Worm (Caenorhabditis elegans) whole organism, L4/young adult: ENCODE results near the gene ttr-48.

ENCODE experiments used
- W03F9.2 ChIP-seq: fragments of 150-350 bp; optimal IDR thresholded peaks from 2 replicates; lab custom pipeline; 2014; ENCODE audit warnings: missing biosample characterization, missing genetic modification characterization
- dao-5 ChIP-seq: sonication (generic microtip); optimal IDR thresholded peaks from 2 replicates; lab custom pipeline; 2016; ENCODE audit warnings: missing genotype, missing genetic modification characterization, moderate library complexity, missing compliant biosample characterization
- him-1 ChIP-seq: sonication (generic microtip); optimal IDR thresholded peaks from 2 replicates; lab custom pipeline; 2016; ENCODE audit warnings: missing genotype, missing genetic modification reagents, missing genetic modification characterization, missing compliant biosample characterization

ttr-48 gene

ce11 chrX:3822061-3822460 lies 20.2 kb downstream of the ttr-48 start:
- TF ChIP-seq W03F9.2 (tag; lab: Kevin White, UChicago): no peak
- no peak for TF ChIP-seq dao-5
- TF ChIP-seq him-1 (tag; lab: Kevin White, UChicago): no peak

ce11 chrX:3821609-3822008 lies 20.6 kb downstream of the ttr-48 start:
- TF ChIP-seq W03F9.2 (tag; lab: Kevin White, UChicago) (no peak), him-1 (tag; lab: Kevin White, UChicago) (no peak), dao-5 (no peak)

ce11 chrX:3820666-3821065 lies 21.6 kb downstream of the ttr-48 start:
- TF ChIP-seq him-1 (tag; lab: Kevin White, UChicago): no peak
- no peak for TF ChIP-seq dao-5
- TF ChIP-seq W03F9.2 (tag; lab: Kevin White, UChicago): no peak

- TF ChIP-seq him-1 (tag; lab: Kevin White, UChicago): no peak
- no peak for TF ChIP-seq W03F9.2 (tag; lab: Kevin White, UChicago)
- no peak for TF ChIP-seq dao-5
Observed at ce11 chrX:3819697-3820096, 22.6 kb downstream of the ttr-48 start.

ce11 chrX:3818856-3819524 lies 23.3 kb downstream of the ttr-48 start:
- no peak for TF ChIP-seq dao-5

- TF ChIP-seq dao-5 (no peak), him-1 (tag; lab: Kevin White, UChicago) (no peak), W03F9.2 (tag; lab: Kevin White, UChicago) (no peak)
Observed at ce11 chrX:3814827-3815226, 27.4 kb downstream of the ttr-48 start.

- TF ChIP-seq W03F9.2 (tag; lab: Kevin White, UChicago) (no peak), dao-5 (no peak), him-1 (tag; lab: Kevin White, UChicago) (no peak)
Observed at ce11 chrX:3807166-3807565, 35.1 kb downstream of the ttr-48 start, which contains the start of gene F35A5.1. F35A5.1 (plus strand) TSS chrX:3807466.

- TF ChIP-seq W03F9.2 (tag; lab: Kevin White, UChicago) (no peak), dao-5 (no peak), him-1 (tag; lab: Kevin White, UChicago) (no peak)
Observed at ce11 chrX:3804837-3805236, 37.4 kb downstream of the ttr-48 start, which contains the start of gene F35A5.2. F35A5.2 (plus strand) TSS chrX:3805137.

ce11 chrX:3803314-3803713 lies 38.9 kb downstream of the ttr-48 start, which contains the start of gene F35A5.8:
F35A5.8 (minus strand) TSS chrX:3803464.
- TF ChIP-seq dao-5 (no peak), W03F9.2 (tag; lab: Kevin White, UChicago) (peak; percentile 52), him-1 (tag; lab: Kevin White, UChicago) (peak; percentile 20)

ce11 chrX:3802743-3803142 lies 39.5 kb downstream of the ttr-48 start:
- TF ChIP-seq dao-5: no peak
- no peak for TF ChIP-seq W03F9.2 (tag; lab: Kevin White, UChicago)
- no peak for TF ChIP-seq him-1 (tag; lab: Kevin White, UChicago)

- TF ChIP-seq him-1 (tag; lab: Kevin White, UChicago) (no peak), W03F9.2 (tag; lab: Kevin White, UChicago) (no peak), dao-5 (no peak)
Observed at ce11 chrX:3798288-3798687, 44.0 kb downstream of the ttr-48 start.

- TF ChIP-seq dao-5 (no peak), W03F9.2 (tag; lab: Kevin White, UChicago) (no peak), him-1 (tag; lab: Kevin White, UChicago) (no peak)
Observed at ce11 chrX:3797882-3798281, 44.4 kb downstream of the ttr-48 start, which contains the start of gene abu-10. abu-10 (plus strand) TSS chrX:3798182.

- no peak for TF ChIP-seq him-1 (tag; lab: Kevin White, UChicago)
- no peak for TF ChIP-seq W03F9.2 (tag; lab: Kevin White, UChicago)
- no peak for TF ChIP-seq dao-5
Observed at ce11 chrX:3795642-3796041, 46.6 kb downstream of the ttr-48 start, which contains the start of gene F35A5.5. F35A5.5 (minus strand) TSS chrX:3795742.

- TF ChIP-seq dao-5: no peak
- TF ChIP-seq him-1 (tag; lab: Kevin White, UChicago): no peak
- TF ChIP-seq W03F9.2 (tag; lab: Kevin White, UChicago): no peak
Observed at ce11 chrX:3794161-3794560, 48.1 kb downstream of the ttr-48 start.

- TF ChIP-seq him-1 (tag; lab: Kevin White, UChicago) (peak; percentile 21), dao-5 (peak; percentile 32), W03F9.2 (tag; lab: Kevin White, UChicago) (no peak)
Observed at ce11 chrX:3793389-3793788, 48.9 kb downstream of the ttr-48 start.
